Worm (Caenorhabditis elegans) whole organism, L4/young adult: ENCODE results near the gene ncs-1.

ENCODE experiments used
- W03F9.2 ChIP-seq: fragments of 150-350 bp; optimal IDR thresholded peaks from 2 replicates; lab custom pipeline; 2014; ENCODE audit warnings: missing biosample characterization, missing genetic modification characterization
- dao-5 ChIP-seq: sonication (generic microtip); optimal IDR thresholded peaks from 2 replicates; lab custom pipeline; 2016; ENCODE audit warnings: missing genotype, missing genetic modification characterization, moderate library complexity, missing compliant biosample characterization

DNA sequence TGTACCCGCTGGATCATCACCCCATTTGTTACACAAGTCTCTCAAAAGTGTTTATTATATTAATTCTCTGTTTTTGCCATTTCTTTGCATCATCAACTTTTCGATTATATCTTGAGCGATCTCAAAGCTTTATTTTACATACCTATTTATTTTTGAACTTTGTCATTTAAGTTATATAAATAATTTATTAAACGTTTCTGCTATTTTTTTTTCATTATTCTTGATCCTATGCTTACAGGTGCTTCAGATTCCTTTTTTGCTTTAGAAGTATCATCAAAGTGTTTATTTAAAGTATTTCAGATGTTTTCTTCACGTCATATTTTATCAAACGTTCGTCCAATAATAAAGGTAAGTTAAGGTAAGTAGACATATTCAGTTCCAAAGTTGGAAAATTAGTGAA, 45.0 kb downstream of the ncs-1 start, which contains the start of gene F35H12.5:
- TF ChIP-seq W03F9.2 (tag; lab: Kevin White, UChicago): no peak
- no peak for TF ChIP-seq dao-5 (tag; lab: Kevin White, UChicago)
